Worm (Caenorhabditis elegans) whole organism, L1 larva: ENCODE measurements around the gene fbxa-25.

Source experiments
- C34B4.2 ChIP-seq: sonication (generic microtip); optimal IDR thresholded peaks from 2 replicates; lab custom pipeline; 2017; ENCODE audit warnings: mild to moderate bottlenecking, missing genetic modification characterization, missing compliant biosample characterization
- Y116A8C.19 ChIP-seq: sonication (generic microtip); optimal IDR thresholded peaks from 2 replicates; lab custom pipeline; 2016; ENCODE audit warnings: missing compliant biosample characterization, missing genetic modification characterization, borderline replicate concordance
- alr-1 ChIP-seq: fragments of 200-800 bp; sonication (Bioruptor generic); optimal IDR thresholded peaks from 2 replicates; lab custom pipeline; 2018; ENCODE audit warnings: borderline replicate concordance, mild to moderate bottlenecking, missing genetic modification characterization, missing compliant biosample characterization
- aly-2 ChIP-seq: fragments of 150-350 bp; optimal IDR thresholded peaks from 2 replicates; lab custom pipeline; 2014; ENCODE audit warnings: missing biosample characterization, missing genetic modification characterization
- ceh-8 ChIP-seq: fragments of 200-800 bp; sonication (Bioruptor generic); optimal IDR thresholded peaks from 2 replicates; lab custom pipeline; 2018; ENCODE audit warnings: mild to moderate bottlenecking, missing genetic modification characterization, moderate library complexity, missing compliant biosample characterization
- ceh-82 ChIP-seq, 3 experiments: fragments of 150-350 bp in 1 of 3; sonication (generic microtip) in 2 of 3; optimal IDR thresholded peaks; 2 replicates each; lab custom pipeline; 2014 to 2017; ENCODE audit warnings: missing biosample characterization in 3 of 3, missing genetic modification characterization in 3 of 3
- ceh-88 ChIP-seq: fragments of 200-800 bp; sonication (Bioruptor generic); IDR thresholded peaks from 2 replicates; pipeline ENCODE4 v1.3.6; 2022; ENCODE audit warnings: missing genetic modification characterization, missing compliant biosample characterization
- ceh-90 ChIP-seq: sonication (generic microtip); optimal IDR thresholded peaks from 2 replicates; lab custom pipeline; 2016; ENCODE audit warnings: missing genetic modification characterization, missing compliant biosample characterization
- ces-1 ChIP-seq: fragments of 150-350 bp; optimal IDR thresholded peaks from 2 replicates; lab custom pipeline; 2014; ENCODE audit warnings: missing biosample characterization, missing genetic modification reagents, missing genetic modification characterization
- efl-1 ChIP-seq, 4 experiments: fragments of 150-350 bp; optimal IDR thresholded peaks in 3 of 4; peaks in 1 of 4; 1 replicate in 1 of 4; 2 replicates in 3 of 4; lab custom pipeline; 2014; ENCODE audit warnings: missing biosample characterization in 2 of 4, missing genetic modification characterization in 2 of 4, missing genetic modification reagents in 2 of 4
- efl-3 ChIP-seq: fragments of 200-800 bp; sonication (Bioruptor generic); optimal IDR thresholded peaks from 2 replicates; lab custom pipeline; 2018; ENCODE audit warnings: mild to moderate bottlenecking, missing genetic modification characterization, missing compliant biosample characterization
- elt-2 ChIP-seq: sonication (generic microtip); optimal IDR thresholded peaks from 2 replicates; lab custom pipeline; 2016; ENCODE audit warnings: missing genetic modification characterization, mild to moderate bottlenecking, inconsistent platforms, missing compliant biosample characterization, missing genetic modification reagents
- fkh-10 ChIP-seq: sonication (generic microtip); optimal IDR thresholded peaks from 2 replicates; lab custom pipeline; 2017; ENCODE audit warnings: missing biosample characterization, missing genetic modification reagents, missing genetic modification characterization
- fkh-8 ChIP-seq: sonication (generic microtip); optimal IDR thresholded peaks from 2 replicates; lab custom pipeline; 2016; ENCODE audit warnings: mild to moderate bottlenecking, missing genetic modification characterization, missing compliant biosample characterization
- fos-1 ChIP-seq: fragments of 150-350 bp; optimal IDR thresholded peaks from 2 replicates; lab custom pipeline; 2014; ENCODE audit warnings: missing biosample characterization, missing genetic modification characterization
- grh-1 ChIP-seq: fragments of 200-800 bp; sonication (Bioruptor generic); IDR thresholded peaks from 2 replicates; pipeline ENCODE4 v1.3.6; 2022; ENCODE audit warnings: missing genetic modification reagents, missing genetic modification characterization, missing compliant biosample characterization
- irx-1 ChIP-seq: sonication (generic microtip); optimal IDR thresholded peaks from 2 replicates; lab custom pipeline; 2016; ENCODE audit warnings: missing genetic modification characterization, missing compliant biosample characterization
- isw-1 ChIP-seq: fragments of 200-800 bp; sonication (Bioruptor generic); IDR thresholded peaks from 2 replicates; pipeline ENCODE4 v1.3.6; 2022; ENCODE audit warnings: missing genetic modification characterization, missing compliant biosample characterization
- jun-1 ChIP-seq: fragments of 150-350 bp; optimal IDR thresholded peaks from 2 replicates; lab custom pipeline; 2014; ENCODE audit warnings: missing biosample characterization, missing genetic modification reagents, missing genetic modification characterization
- lin-13 ChIP-seq: fragments of 150-350 bp; optimal IDR thresholded peaks from 2 replicates; lab custom pipeline; 2014; ENCODE audit warnings: missing biosample characterization, missing genetic modification reagents, missing genetic modification characterization
- lin-15B ChIP-seq: fragments of 150-350 bp; sonication (generic microtip); optimal IDR thresholded peaks from 3 replicates; lab custom pipeline; 2014; ENCODE audit warnings: missing biosample characterization, missing genetic modification characterization
- lin-35 ChIP-seq, 2 experiments: fragments of 150-350 bp; optimal IDR thresholded peaks; 2 replicates each; lab custom pipeline; 2014; ENCODE audit warnings: missing biosample characterization in 2 of 2, missing genetic modification characterization in 2 of 2, missing genetic modification reagents in 2 of 2
- lsy-2 ChIP-seq, 2 experiments: fragments of 150-350 bp; optimal IDR thresholded peaks; 2 replicates each; lab custom pipeline; 2014; ENCODE audit warnings: missing biosample characterization in 2 of 2, missing genetic modification characterization in 2 of 2
- mab-9 ChIP-seq: fragments of 200-800 bp; sonication (Bioruptor generic); IDR thresholded peaks from 2 replicates; pipeline ENCODE4 v1.3.6; 2022; ENCODE audit warnings: missing genetic modification reagents, missing genetic modification characterization, missing compliant biosample characterization
- mdl-1 ChIP-seq, 2 experiments: fragments of 150-350 bp; optimal IDR thresholded peaks; 2 replicates each; lab custom pipeline; 2014 to 2017; ENCODE audit warnings: missing biosample characterization in 2 of 2, missing genetic modification characterization in 2 of 2, inconsistent platforms in 1 of 2
- mef-2 ChIP-seq: fragments of 150-350 bp; optimal IDR thresholded peaks from 2 replicates; lab custom pipeline; 2014; ENCODE audit warnings: missing biosample characterization, missing genetic modification characterization
- mep-1 ChIP-seq: fragments of 150-350 bp; optimal IDR thresholded peaks from 2 replicates; lab custom pipeline; 2014; ENCODE audit warnings: missing biosample characterization, missing genetic modification characterization
- nhr-20 ChIP-seq: sonication (generic microtip); optimal IDR thresholded peaks from 2 replicates; lab custom pipeline; 2016; ENCODE audit warnings: mild to moderate bottlenecking, missing genetic modification characterization, missing compliant biosample characterization
- nhr-76 ChIP-seq: sonication (generic microtip); optimal IDR thresholded peaks from 2 replicates; lab custom pipeline; 2017; ENCODE audit warnings: missing biosample characterization, missing genetic modification characterization
- nhr-84 ChIP-seq: sonication (generic microtip); optimal IDR thresholded peaks from 2 replicates; lab custom pipeline; 2017; ENCODE audit warnings: missing biosample characterization, missing genetic modification characterization
- nhr-90 ChIP-seq: sonication (generic microtip); optimal IDR thresholded peaks from 2 replicates; lab custom pipeline; 2016; ENCODE audit warnings: mild to moderate bottlenecking, missing genetic modification characterization, missing compliant biosample characterization; ENCODE audit not compliant: poor library complexity
- pax-3 ChIP-seq: fragments of 200-800 bp; sonication (Bioruptor generic); optimal IDR thresholded peaks from 2 replicates; lab custom pipeline; 2018; ENCODE audit warnings: mild to moderate bottlenecking, missing genetic modification characterization, moderate library complexity, missing compliant biosample characterization
- pqm-1 ChIP-seq: sonication (generic microtip); optimal IDR thresholded peaks from 3 replicates; lab custom pipeline; 2017; ENCODE audit warnings: missing biosample characterization, missing genetic modification characterization
- skn-1 ChIP-seq: fragments of 150-350 bp; optimal IDR thresholded peaks from 2 replicates; lab custom pipeline; 2014; ENCODE audit warnings: missing biosample characterization, missing genetic modification characterization
- tlp-1 ChIP-seq: fragments of 150-350 bp; optimal IDR thresholded peaks from 2 replicates; lab custom pipeline; 2014; ENCODE audit warnings: missing biosample characterization, missing genetic modification characterization
- ztf-4 ChIP-seq: fragments of 150-350 bp; optimal IDR thresholded peaks from 2 replicates; lab custom pipeline; 2014; ENCODE audit warnings: missing biosample characterization, missing genetic modification characterization

fbxa-25 gene

DNA sequence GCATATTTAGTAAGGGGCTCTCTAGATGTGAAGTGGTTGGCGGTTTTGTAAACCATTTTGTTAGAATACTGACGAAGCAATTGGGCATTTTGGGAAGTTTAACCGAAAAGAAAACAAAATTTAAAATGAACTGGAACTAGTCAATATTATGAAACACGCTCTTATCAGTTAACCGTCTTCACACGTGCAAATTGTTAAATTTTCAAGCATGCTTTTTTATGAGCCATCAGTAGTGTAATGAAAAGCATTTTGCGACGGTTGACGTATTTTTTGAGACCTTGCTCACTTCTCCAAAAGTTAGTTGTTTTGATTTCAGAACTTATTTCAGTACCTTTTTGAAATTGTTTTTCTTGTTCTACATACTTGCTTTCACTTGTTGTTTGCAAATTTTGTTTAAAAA is at the start of gene fbxa-25:
Gene fbxa-25, minus strand, starts transcription at position 138 of the 400 bp plus-strand sequence.
- TF ChIP-seq ceh-8 (no peak), elt-2 (tag; lab: Kevin White, UChicago) (peak; percentile 5), efl-1 (optimal IDR thresholded peaks at IDR 0.05; lab: Kevin White, UChicago) (no peak), efl-1 (GFP tag; optimal IDR thresholded peaks at IDR 0.05 in 1 of 2; lab: Kevin White, UChicago) (peak in 1 of 2 experiments; percentile 51), alr-1 (tag; lab: Kevin White, UChicago) (no peak)

DNA sequence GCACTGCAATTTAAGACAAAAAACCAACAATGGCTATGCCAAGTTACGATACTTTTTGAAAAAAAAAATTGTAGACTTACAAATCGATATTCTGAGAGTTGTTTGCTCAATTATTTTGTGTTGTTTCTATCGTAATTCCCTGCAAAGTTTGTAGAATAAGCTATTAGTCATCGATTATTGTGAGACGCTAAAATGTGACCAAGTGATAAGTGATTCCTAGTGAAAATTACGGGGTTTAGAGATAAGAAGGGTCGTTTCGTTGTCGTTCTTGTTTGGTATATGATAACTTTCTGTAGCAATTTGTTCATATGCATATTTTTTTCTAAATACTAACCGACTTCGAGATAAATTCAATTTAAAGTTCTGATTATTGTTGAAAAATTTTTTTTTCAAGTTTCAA is 48.9 kb upstream of the fbxa-25 start:
- TF ChIP-seq elt-2 (tag; lab: Kevin White, UChicago) (peak; percentile 86), ceh-8 (no peak)
- TF ChIP-seq, all 84 proteins: peak for 1

DNA sequence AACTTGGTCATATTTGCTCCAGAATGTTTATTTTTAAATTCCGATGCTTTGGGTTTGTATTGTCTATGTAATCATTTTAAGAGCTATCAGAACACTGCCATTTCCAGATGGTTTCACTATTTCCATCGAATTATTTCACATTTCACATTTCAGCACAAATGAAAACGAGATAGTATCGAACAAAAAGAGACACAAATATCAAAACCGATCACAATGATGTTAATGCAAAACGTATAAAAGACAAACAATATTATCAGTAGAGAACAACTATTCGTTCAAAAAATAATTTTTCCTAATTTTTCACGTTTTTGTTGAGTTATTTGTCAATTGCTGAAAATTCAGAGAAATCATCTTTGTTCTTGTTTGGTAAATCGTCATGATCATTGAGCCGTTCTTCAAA is 46.1 kb upstream of the fbxa-25 start:
- TF ChIP-seq elt-2 (tag; lab: Kevin White, UChicago) (peak; percentile 17), ceh-8 (no peak)

DNA sequence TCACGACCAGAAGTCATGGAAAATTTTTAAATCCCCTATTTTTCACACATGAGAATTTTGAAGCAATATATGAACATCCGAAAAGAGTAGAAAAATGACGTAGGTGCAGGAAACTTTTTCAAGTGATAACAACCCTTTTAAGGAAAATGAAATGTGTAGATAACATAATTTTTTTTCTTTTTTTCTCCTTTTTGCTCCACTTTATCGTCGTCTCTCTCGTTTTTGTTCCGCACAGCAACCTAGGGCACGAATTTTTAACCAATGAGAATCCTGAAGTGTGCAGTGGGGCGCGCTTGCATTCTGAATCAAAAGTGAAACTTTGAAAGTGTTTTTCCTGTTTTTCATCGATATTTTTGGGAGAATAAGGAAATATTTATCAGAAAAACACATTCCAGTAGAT is 43.5 kb upstream of the fbxa-25 start:
- TF ChIP-seq efl-1 (optimal IDR thresholded peaks at IDR 0.05; lab: Kevin White, UChicago) (no peak), efl-1 (GFP tag; optimal IDR thresholded peaks at IDR 0.05 in 1 of 2; lab: Kevin White, UChicago) (peak in 1 of 2 experiments; percentile 86), nhr-90 (tag; lab: Kevin White, UChicago) (peak; percentile 19), fkh-8 (tag; lab: Kevin White, UChicago) (no peak), pqm-1 (tag; lab: Kevin White, UChicago) (peak; percentile 51), ceh-90 (tag; lab: Kevin White, UChicago) (no peak), fkh-10 (GFP tag; lab: Kevin White, UChicago) (no peak), nhr-20 (tag; lab: Kevin White, UChicago) (peak; percentile 6), lin-35 (GFP tag; optimal IDR thresholded peaks at IDR 0.05; lab: Kevin White, UChicago) (peak in 1 of 2 experiments; percentile 2), lsy-2 (tag; optimal IDR thresholded peaks at IDR 0.05; lab: Kevin White, UChicago) (peak in 1 of 2 experiments; percentile 13), elt-2 (tag; lab: Kevin White, UChicago) (peak; percentile 97), ceh-88 (GFP tag; lab: Robert Waterston, UW) (no peak)

DNA sequence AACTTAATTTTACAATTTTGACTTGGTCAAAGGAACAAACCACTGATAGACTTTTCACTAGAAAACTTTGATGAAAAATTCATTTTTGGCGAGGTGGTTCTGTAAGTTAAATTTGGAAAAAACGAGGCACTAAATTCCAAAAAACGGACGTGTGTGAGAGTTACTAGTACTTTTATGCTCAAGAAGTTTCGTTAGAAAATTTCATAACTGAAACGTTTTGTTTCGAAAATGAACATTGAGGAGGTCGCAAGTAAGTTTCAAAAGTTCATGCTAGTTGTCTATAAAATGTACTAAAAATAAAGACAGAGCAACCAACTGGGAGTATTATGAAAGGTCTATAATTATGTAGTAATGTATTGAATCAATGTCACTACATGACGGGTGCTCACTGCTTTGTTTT is 42.5 kb upstream of the fbxa-25 start, which contains the start of gene pals-17:
Gene pals-17, minus strand, starts transcription at position 101 of the 400 bp plus-strand sequence.
- TF ChIP-seq skn-1 (tag; lab: Kevin White, UChicago) (no peak), lin-15B (no peak), nhr-76 (tag; lab: Kevin White, UChicago) (no peak), ces-1 (GFP tag; lab: Kevin White, UChicago) (no peak), grh-1 (GFP tag; lab: Robert Waterston, UW) (no peak), ceh-82 (tag; optimal IDR thresholded peaks at IDR 0.05; lab: Kevin White, UChicago) (no peak), mdl-1 (tag; optimal IDR thresholded peaks at IDR 0.05; lab: Kevin White, UChicago) (no peak), fos-1 (tag; lab: Kevin White, UChicago) (no peak), fkh-10 (GFP tag; lab: Kevin White, UChicago) (no peak), irx-1 (tag; lab: Kevin White, UChicago) (no peak), lin-35 (GFP tag; optimal IDR thresholded peaks at IDR 0.05; lab: Kevin White, UChicago) (no peak), isw-1 (GFP tag; lab: Robert Waterston, UW) (no peak), mab-9 (GFP tag; lab: Robert Waterston, UW) (no peak), ceh-8 (no peak), mef-2 (tag; lab: Kevin White, UChicago) (no peak), lsy-2 (tag; optimal IDR thresholded peaks at IDR 0.05; lab: Kevin White, UChicago) (no peak), lin-13 (GFP tag; lab: Kevin White, UChicago) (no peak), ztf-4 (tag; lab: Kevin White, UChicago) (no peak), pax-3 (tag; lab: Kevin White, UChicago) (no peak), nhr-84 (tag; lab: Kevin White, UChicago) (no peak)

DNA sequence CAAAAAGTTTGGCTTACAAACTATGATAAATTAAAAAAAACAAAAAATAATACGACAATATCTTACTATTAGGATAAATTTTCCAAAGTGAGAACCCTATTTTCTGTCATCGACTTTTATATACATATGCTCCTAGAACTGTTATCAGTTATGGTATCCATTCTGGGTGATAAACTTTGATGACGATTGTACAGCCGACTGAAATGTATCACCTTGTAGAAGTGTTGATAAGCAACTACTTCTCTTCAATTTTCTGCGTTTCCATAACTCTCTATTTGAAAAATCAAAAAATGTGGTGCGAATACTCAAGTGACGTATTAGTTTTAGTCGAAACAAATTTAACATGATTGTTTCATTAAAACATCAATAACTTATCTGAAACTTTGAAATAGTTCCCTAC is 40.7 kb upstream of the fbxa-25 start:
- TF ChIP-seq tlp-1 (tag; lab: Kevin White, UChicago): peak; percentile 66
- peak; percentile 90 for TF ChIP-seq elt-2 (tag; lab: Kevin White, UChicago)
- no peak for TF ChIP-seq C34B4.2 (tag; lab: Kevin White, UChicago)
- peak; percentile 13 for TF ChIP-seq jun-1
- no peak for TF ChIP-seq aly-2 (tag; lab: Kevin White, UChicago)
- no peak for TF ChIP-seq efl-3 (GFP tag; lab: Kevin White, UChicago)
- TF ChIP-seq Y116A8C.19 (tag; lab: Kevin White, UChicago): no peak
- TF ChIP-seq ces-1 (GFP tag; lab: Kevin White, UChicago): no peak
- TF ChIP-seq skn-1 (tag; lab: Kevin White, UChicago): no peak
- TF ChIP-seq nhr-20 (tag; lab: Kevin White, UChicago): no peak
- TF ChIP-seq mep-1 (tag; lab: Kevin White, UChicago): no peak
- TF ChIP-seq, all 84 proteins: peak for 3
